Fruit fly (Drosophila melanogaster): ENCODE data around the gene CG42813.

CG42813 gene

DNA sequence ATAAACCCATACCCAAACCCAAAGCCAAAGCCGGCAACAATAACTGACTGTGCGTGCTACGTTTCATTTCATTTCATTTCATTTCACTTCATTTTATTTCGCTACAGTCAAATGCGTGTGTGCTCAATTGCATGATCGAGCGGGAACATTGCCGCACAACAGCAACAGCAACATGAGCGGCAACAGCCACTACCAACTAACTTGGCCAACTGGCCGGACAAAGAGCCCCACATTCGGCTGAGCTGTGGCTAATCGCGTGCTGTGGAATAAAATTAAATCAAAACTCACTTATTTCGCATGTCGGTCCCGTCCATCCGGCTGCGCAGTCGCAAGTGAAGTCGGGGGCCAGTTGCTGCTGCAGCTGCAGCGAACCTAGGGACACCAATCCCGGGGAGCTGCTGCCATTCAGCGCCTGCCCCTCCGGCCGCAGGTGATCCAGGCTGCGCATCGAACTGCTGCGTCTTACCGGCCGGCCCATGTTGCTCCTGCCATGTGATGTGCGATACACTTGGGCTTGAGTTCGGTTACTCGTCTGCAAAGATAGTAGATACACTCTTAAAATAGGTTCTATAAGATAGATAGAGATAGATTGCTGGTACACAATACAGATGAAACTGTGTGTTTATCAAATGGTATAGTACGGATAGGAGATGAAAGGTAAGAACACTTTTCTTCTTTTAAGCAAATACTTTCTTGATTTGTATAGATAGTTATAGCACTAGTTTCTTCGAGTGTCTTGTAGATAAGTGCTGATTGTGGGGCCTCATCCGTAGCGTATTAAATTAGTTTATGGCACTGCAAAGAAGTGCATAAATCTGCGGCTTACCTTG, 49.6 kb downstream of the CG42813 start (continued):
- TF ChIP-seq CG31627 (GFP tag; optimal IDR thresholded peaks at IDR 0.05) (no peak), CG3032 (tag; optimal IDR thresholded peaks at IDR 0.05) (peak; percentile 62), Hr38 (GFP tag; optimal IDR thresholded peaks at IDR 0.05) (no peak), CG7368 (GFP tag; optimal IDR thresholded peaks at IDR 0.05) (no peak), CG32006 (GFP tag; optimal IDR thresholded peaks at IDR 0.05) (peak; percentile 48), CG34406 (GFP tag; optimal IDR thresholded peaks at IDR 0.05) (no peak), Met (GFP tag; optimal IDR thresholded peaks at IDR 0.05) (no peak), lz (GFP tag; optimal IDR thresholded peaks at IDR 0.05) (no peak), fd85E (GFP tag; optimal IDR thresholded peaks at IDR 0.05) (no peak), CG11902 (GFP tag; optimal IDR thresholded peaks at IDR 0.05) (no peak), achi (GFP tag; optimal IDR thresholded peaks at IDR 0.05) (peak; percentile 41), fd59A (GFP tag; optimal IDR thresholded peaks at IDR 0.05) (peak; percentile 51), CG3919 (GFP tag; optimal IDR thresholded peaks at IDR 0.05) (peak; percentile 48), esn (GFP tag; optimal IDR thresholded peaks at IDR 0.05) (no peak), eg (GFP tag; IDR thresholded peaks at IDR 0.05) (no peak), Sox14 (GFP tag; optimal IDR thresholded peaks at IDR 0.05) (peak; percentile 39), CG10669 (GFP tag; optimal IDR thresholded peaks at IDR 0.05) (peak; percentile 56), CG1621 (tag; optimal IDR thresholded peaks at IDR 0.05) (peak; percentile 24), CG8119 (GFP tag; IDR thresholded peaks at IDR 0.05) (peak; percentile 60; the same call in 2 of the 3 replicates), Eip75B (GFP tag; optimal IDR thresholded peaks at IDR 0.05) (peak; percentile 13), fkh (GFP tag; optimal IDR thresholded peaks at IDR 0.05) (no peak), Lpt (GFP tag; optimal IDR thresholded peaks at IDR 0.05) (no peak), Hr39 (GFP tag; optimal IDR thresholded peaks at IDR 0.05) (no peak), Ets21C (GFP tag; optimal IDR thresholded peaks at IDR 0.05) (no peak), CG4318 (GFP tag; optimal IDR thresholded peaks at IDR 0.05) (no peak), pdm3 (GFP tag; optimal IDR thresholded peaks at IDR 0.05) (peak; percentile 26), CG6808 (GFP tag; optimal IDR thresholded peaks at IDR 0.05) (peak; percentile 73), net (GFP tag; optimal IDR thresholded peaks at IDR 0.05) (peak; percentile 3), Blimp-1 (GFP tag; optimal IDR thresholded peaks at IDR 0.05) (no peak), CG15336 (GFP tag; IDR thresholded peaks at IDR 0.05) (no peak), Sox102F (GFP tag; optimal IDR thresholded peaks at IDR 0.05) (no peak), spab (GFP tag; optimal IDR thresholded peaks at IDR 0.05) (peak; percentile 60), OdsH (GFP tag; optimal IDR thresholded peaks at IDR 0.05) (peak; percentile 22), dsx (GFP tag; optimal IDR thresholded peaks at IDR 0.05; ENCODE audit: poor library complexity, severe bottlenecking) (peak; percentile 53), acj6 (GFP tag; optimal IDR thresholded peaks at IDR 0.05) (peak; percentile 23), Smox (GFP tag; optimal IDR thresholded peaks at IDR 0.05) (no peak), CG6276 (GFP tag; optimal IDR thresholded peaks at IDR 0.05) (no peak), CG10631 (GFP tag; optimal IDR thresholded peaks at IDR 0.05) (peak; percentile 66)

DNA sequence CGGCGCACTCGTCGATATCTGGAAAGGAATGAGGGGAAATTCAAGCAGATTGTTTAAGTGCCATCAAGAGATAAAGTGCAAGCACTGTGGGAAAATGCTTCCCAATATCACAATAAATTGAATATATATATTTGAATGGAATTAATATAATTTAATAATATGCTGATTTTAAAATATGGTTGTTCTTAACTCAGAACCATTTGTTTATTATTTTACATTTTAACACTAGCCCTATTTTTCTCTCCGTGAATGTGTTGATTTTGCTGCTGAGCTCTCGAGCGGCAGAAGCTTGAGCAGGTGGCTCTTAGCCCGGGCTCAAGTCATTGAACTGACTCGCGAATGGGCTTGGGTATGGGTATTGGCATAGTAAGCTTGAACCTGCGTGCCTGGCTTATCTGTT, 50.8 kb downstream of the CG42813 start:
- peak; percentile 13 for TF ChIP-seq cyc (GFP tag; optimal IDR thresholded peaks at IDR 0.05)
- no peak for TF ChIP-seq fd85E (GFP tag; optimal IDR thresholded peaks at IDR 0.05)
- TF ChIP-seq CG11294 (GFP tag; IDR thresholded peaks at IDR 0.05) = no peak
- peak in 1 of 2 experiments; percentile 14 for TF ChIP-seq salr (GFP tag; optimal IDR thresholded peaks at IDR 0.05)
- peak; percentile 33 for TF ChIP-seq CG6854 (GFP tag; optimal IDR thresholded peaks at IDR 0.05)
- peak; percentile 51 for TF ChIP-seq achi (GFP tag; optimal IDR thresholded peaks at IDR 0.05)
- no peak for TF ChIP-seq fkh (GFP tag; optimal IDR thresholded peaks at IDR 0.05)
- TF ChIP-seq CG6276 (GFP tag; optimal IDR thresholded peaks at IDR 0.05) = no peak
- TF ChIP-seq Hr39 (GFP tag; optimal IDR thresholded peaks at IDR 0.05) = no peak
- TF ChIP-seq Ets96B (tag; optimal IDR thresholded peaks at IDR 0.05) = peak; percentile 62
- no peak for TF ChIP-seq Eip93F (GFP tag; optimal IDR thresholded peaks at IDR 0.05)
- no peak for TF ChIP-seq Hr38 (GFP tag; optimal IDR thresholded peaks at IDR 0.05)
- peak; percentile 62 for TF ChIP-seq svp (GFP tag)
- no peak for TF ChIP-seq dac (GFP tag; optimal IDR thresholded peaks at IDR 0.05)
- TF ChIP-seq Ets21C (GFP tag; optimal IDR thresholded peaks at IDR 0.05) = no peak
- no peak for TF ChIP-seq pdm3 (GFP tag; optimal IDR thresholded peaks at IDR 0.05)
- TF ChIP-seq topi (GFP tag; optimal IDR thresholded peaks at IDR 0.05) = peak; percentile 2
- peak; percentile 24 for TF ChIP-seq Eip75B (GFP tag; optimal IDR thresholded peaks at IDR 0.05)
- TF ChIP-seq CG1621 (tag; optimal IDR thresholded peaks at IDR 0.05) = peak; percentile 4
- no peak for TF ChIP-seq CG9139 (GFP tag; optimal IDR thresholded peaks at IDR 0.05)
- peak; percentile 54 for TF ChIP-seq CG3032 (tag; optimal IDR thresholded peaks at IDR 0.05)
- TF ChIP-seq Blimp-1 (GFP tag; optimal IDR thresholded peaks at IDR 0.05) = peak; percentile 8
- TF ChIP-seq CG6792 (GFP tag; optimal IDR thresholded peaks at IDR 0.05) = peak; percentile 48
- peak; percentile 50 for TF ChIP-seq CG6808 (GFP tag; optimal IDR thresholded peaks at IDR 0.05)
- TF ChIP-seq CG31627 (GFP tag; optimal IDR thresholded peaks at IDR 0.05) = no peak

Measured in whole organism, prepupa.